Worm (Caenorhabditis elegans): ENCODE data around the gene T25F10.1.
A peak's percentile ranks its signal among the peaks of the same experiment; 100 is the strongest.

DNA sequence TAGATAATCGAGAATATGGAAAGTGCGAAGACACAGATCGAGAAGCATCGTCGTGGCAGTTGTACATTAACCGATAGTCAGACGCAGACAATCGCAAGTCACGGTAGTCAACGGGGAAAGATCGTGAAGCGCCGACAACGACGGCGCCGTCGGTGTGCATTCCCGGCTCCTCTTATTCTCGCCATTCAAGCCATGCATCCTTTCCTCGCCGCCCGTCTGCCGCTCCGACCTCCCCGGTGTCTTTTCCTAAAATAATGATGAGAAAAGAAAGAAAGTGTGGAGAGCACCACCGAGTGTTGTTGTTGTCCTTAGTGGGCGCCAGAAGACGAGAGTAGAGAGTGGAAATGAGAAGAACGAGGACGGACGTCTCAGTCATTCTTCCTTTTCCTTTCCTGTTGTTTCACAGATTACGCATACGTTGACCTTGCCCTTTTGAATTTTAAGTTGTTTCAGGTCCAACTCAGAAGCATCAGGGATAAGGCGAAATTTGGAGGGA, 25.5 kb downstream of the T25F10.1 start, which contains the start of gene ZC404.1:
- TF ChIP-seq ceh-82 (tag; optimal IDR thresholded peaks at IDR 0.05) (peak in 1 of 3 experiments; percentile 23), pag-3 (tag; optimal IDR thresholded peaks at IDR 0.05; ENCODE audit: borderline replicate concordance, insufficient read depth) (no peak), unc-130 (tag; optimal IDR thresholded peaks at IDR 0.05) (no peak), fos-1 (tag; optimal IDR thresholded peaks at IDR 0.05) (no peak)
